Fruit fly (Drosophila melanogaster): Measurements from ENCODE around the gene roq.

- no peak for TF ChIP-seq Dll (optimal IDR thresholded peaks at IDR 0.05)
- no peak for TF ChIP-seq pan (optimal IDR thresholded peaks at IDR 0.05)
- TF ChIP-seq psq (optimal IDR thresholded peaks at IDR 0.05) = no peak
- TF ChIP-seq EcR (GFP tag; optimal IDR thresholded peaks at IDR 0.05) = no peak
Measured at dm6 chr3L:16359795-16360194, 18.6 kb downstream of the roq start.
